Fruit fly (Drosophila melanogaster) whole organism: Measurements from ENCODE around the gene CG17272.

Source experiments
- psq ChIP-seq: fragments of >200 bp; optimal IDR thresholded peaks from 2 replicates; lab custom pipeline; 2017
- usp ChIP-seq: fragments of >200 bp; optimal IDR thresholded peaks from 2 replicates; lab custom pipeline; 2017; ENCODE audit warnings: missing biosample characterization, missing genetic modification characterization, mixed read lengths

DNA sequence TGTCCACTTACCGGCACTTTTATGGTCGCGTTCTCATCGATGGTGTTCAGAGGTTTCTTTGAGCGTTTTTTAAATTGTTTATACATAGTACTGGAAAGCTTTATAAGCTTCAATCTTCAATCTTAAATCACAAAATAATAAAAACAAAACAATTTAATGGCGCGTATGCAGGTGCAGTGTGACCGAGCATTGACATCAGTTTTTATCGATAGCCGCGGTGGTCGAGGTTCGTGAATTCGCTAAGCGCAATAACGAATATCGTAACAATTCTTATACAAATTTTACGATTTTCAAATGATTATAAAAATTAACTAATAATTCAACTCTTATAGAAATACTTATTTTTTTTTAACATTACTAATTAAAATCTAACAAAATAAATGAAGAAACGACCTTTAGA lies 8.0 kb downstream of the CG17272 start, which contains the start of gene Fancd2:
- TF ChIP-seq psq (lab: Kevin White, UChicago) (no peak), usp (GFP tag; lab: Kevin White, UChicago) (no peak)
